Fruit fly (Drosophila melanogaster) whole organism, wandering third instar larva: ENCODE results near the gene Dif.

Source experiments
- Abd-B ChIP-seq: fragments of >200 bp; optimal IDR thresholded peaks from 2 replicates; lab custom pipeline; 2017; ENCODE audit warnings: missing biosample characterization, missing genetic modification characterization
- CrebA ChIP-seq: fragments of 200-800 bp; sonication (Bioruptor generic); optimal IDR thresholded peaks from 2 replicates; lab custom pipeline; 2016; ENCODE audit warnings: missing biosample characterization, mild to moderate bottlenecking, missing genetic modification characterization, borderline replicate concordance
- Dfd ChIP-seq: fragments of >200 bp; optimal IDR thresholded peaks from 2 replicates; lab custom pipeline; 2017; ENCODE audit warnings: missing biosample characterization, missing genetic modification characterization
- Dif ChIP-seq: fragments of 200-275, 200-300 bp; sonication (Bioruptor generic); optimal IDR thresholded peaks from 2 replicates; lab custom pipeline; 2018; ENCODE audit warnings: missing biosample characterization, missing genetic modification characterization; ENCODE audit not compliant: partially characterized antibody
- HLH106 ChIP-seq: fragments of 200-800 bp; optimal IDR thresholded peaks from 3 replicates; lab custom pipeline; 2019; ENCODE audit warnings: missing biosample characterization, mild to moderate bottlenecking, missing genetic modification characterization, moderate library complexity
- Hnf4 ChIP-seq: fragments of 200-800 bp; sonication (Bioruptor generic); optimal IDR thresholded peaks from 2 replicates; lab custom pipeline; 2016; ENCODE audit warnings: missing biosample characterization, mild to moderate bottlenecking, missing genetic modification characterization
- Hr78 ChIP-seq: fragments of >200 bp; optimal IDR thresholded peaks from 2 replicates; lab custom pipeline; 2017; ENCODE audit warnings: missing biosample characterization, missing genetic modification characterization
- Jra ChIP-seq: sonication (Bioruptor generic); optimal IDR thresholded peaks from 2 replicates; lab custom pipeline; 2016; ENCODE audit warnings: missing biosample characterization, missing genetic modification characterization
- Mio ChIP-seq: sonication (Bioruptor generic); optimal IDR thresholded peaks from 2 replicates; lab custom pipeline; 2016; ENCODE audit warnings: missing biosample characterization, missing genetic modification characterization
- Myc ChIP-seq: fragments of >200 bp; optimal IDR thresholded peaks from 2 replicates; lab custom pipeline; 2017
- N ChIP-seq: fragments of >200 bp; optimal IDR thresholded peaks from 2 replicates; lab custom pipeline; 2018; ENCODE audit warnings: missing biosample characterization, missing external identifiers, missing genetic modification characterization
- OdsH ChIP-seq: fragments of 200-800 bp; sonication (Bioruptor generic); optimal IDR thresholded peaks from 2 replicates; lab custom pipeline; 2016; ENCODE audit warnings: missing biosample characterization, mild to moderate bottlenecking, missing genetic modification characterization
- Rel ChIP-seq, 2 experiments: fragments of 200-800 bp; sonication (Bioruptor generic) in 1 of 2; optimal IDR thresholded peaks; 2 replicates in 1 of 2; 3 replicates in 1 of 2; lab custom pipeline; 2016 to 2019; ENCODE audit warnings: mild to moderate bottlenecking in 2 of 2, missing biosample characterization in 2 of 2, missing genetic modification characterization in 2 of 2, moderate library complexity in 1 of 2
- Sp1 ChIP-seq: fragments of 200-800 bp; sonication (Bioruptor generic); optimal IDR thresholded peaks from 3 replicates; lab custom pipeline; 2019; ENCODE audit warnings: missing biosample characterization, mild to moderate bottlenecking, missing genetic modification characterization, moderate library complexity
- Vsx2 ChIP-seq: fragments of 200-300, 225-300 bp; sonication (Bioruptor generic); optimal IDR thresholded peaks from 2 replicates; lab custom pipeline; 2018; ENCODE audit warnings: missing biosample characterization, missing genetic modification characterization; ENCODE audit not compliant: partially characterized antibody
- br ChIP-seq: fragments of 200-800 bp; sonication (Bioruptor generic); optimal IDR thresholded peaks from 2 replicates; lab custom pipeline; 2016; ENCODE audit warnings: missing biosample characterization, missing genetic modification characterization
- dl ChIP-seq, 2 experiments: fragments of 175-275, 200-275 bp in 1 of 2; fragments of 200-275 bp in 1 of 2; sonication (Bioruptor generic); optimal IDR thresholded peaks; lab custom pipeline; 2018; ENCODE audit warnings: mild to moderate bottlenecking in 2 of 2, missing biosample characterization in 2 of 2, missing genetic modification characterization in 2 of 2, moderate library complexity in 2 of 2; ENCODE audit not compliant: partially characterized antibody in 2 of 2, insufficient read depth in 1 of 2
- dmrt93B ChIP-seq: fragments of 200-800 bp; sonication (Bioruptor generic); optimal IDR thresholded peaks from 2 replicates; lab custom pipeline; 2018; ENCODE audit warnings: missing biosample characterization, mild to moderate bottlenecking, missing genetic modification characterization
- dsf ChIP-seq: sonication (Bioruptor generic); optimal IDR thresholded peaks from 2 replicates; lab custom pipeline; 2016; ENCODE audit warnings: missing biosample characterization, missing genetic modification characterization, borderline replicate concordance
- ey ChIP-seq: fragments of 200-800 bp; sonication (Bioruptor generic); optimal IDR thresholded peaks from 2 replicates; lab custom pipeline; 2016; ENCODE audit warnings: missing biosample characterization, missing genetic modification characterization
- foxo ChIP-seq, 2 experiments: fragments of 200-800 bp; sonication (Bioruptor generic); optimal IDR thresholded peaks; 2 replicates in 1 of 2; 3 replicates in 1 of 2; lab custom pipeline; 2016 to 2017; ENCODE audit warnings: missing biosample characterization in 2 of 2, missing genetic modification characterization in 2 of 2
- fru ChIP-seq: fragments of 200-800 bp; sonication (Bioruptor generic); optimal IDR thresholded peaks from 3 replicates; lab custom pipeline; 2016; ENCODE audit warnings: missing biosample characterization, mild to moderate bottlenecking, missing genetic modification characterization
- h ChIP-seq: fragments of 200-800 bp; sonication (Bioruptor generic); optimal IDR thresholded peaks from 3 replicates; lab custom pipeline; 2016; ENCODE audit warnings: missing biosample characterization, mild to moderate bottlenecking, missing genetic modification characterization
- lola ChIP-seq: fragments of >200 bp; optimal IDR thresholded peaks from 2 replicates; lab custom pipeline; 2017; ENCODE audit warnings: missing biosample characterization, missing genetic modification characterization
- pan ChIP-seq: fragments of >200 bp; optimal IDR thresholded peaks from 2 replicates; lab custom pipeline; 2017
- psq ChIP-seq: fragments of 200-800 bp; sonication (Bioruptor generic); optimal IDR thresholded peaks from 3 replicates; lab custom pipeline; 2017; ENCODE audit warnings: missing biosample characterization, mild to moderate bottlenecking, missing genetic modification characterization, moderate library complexity
- rgr ChIP-seq: fragments of 200-800 bp; sonication (Bioruptor generic); optimal IDR thresholded peaks from 3 replicates; lab custom pipeline; 2016; ENCODE audit warnings: missing biosample characterization, mild to moderate bottlenecking, missing genetic modification characterization
- sage ChIP-seq: fragments of 200-800 bp; sonication (Bioruptor generic); optimal IDR thresholded peaks from 2 replicates; lab custom pipeline; 2016; ENCODE audit warnings: missing biosample characterization, mild to moderate bottlenecking, missing genetic modification characterization
- sv ChIP-seq: fragments of 200-800 bp; sonication (Bioruptor generic); optimal IDR thresholded peaks from 3 replicates; lab custom pipeline; 2016; ENCODE audit warnings: missing biosample characterization, missing genetic modification characterization
- tai ChIP-seq: sonication (Bioruptor generic); optimal IDR thresholded peaks from 2 replicates; lab custom pipeline; 2016; ENCODE audit warnings: missing biosample characterization, missing genetic modification characterization
- usp ChIP-seq: fragments of >200 bp; optimal IDR thresholded peaks from 2 replicates; lab custom pipeline; 2017; ENCODE audit warnings: missing biosample characterization, missing genetic modification characterization
- woc ChIP-seq: sonication (Bioruptor generic); optimal IDR thresholded peaks from 2 replicates; lab custom pipeline; 2016; ENCODE audit warnings: missing biosample characterization, mild to moderate bottlenecking, missing genetic modification characterization

Dif gene

dm6 chr2L:17425412-17425811 is 7.5 kb downstream of the Dif start:
- no peak for TF ChIP-seq Sp1 (GFP tag; lab: Kevin White, UChicago)
- TF ChIP-seq Abd-B (GFP tag; lab: Kevin White, UChicago) = no peak
- TF ChIP-seq CrebA (GFP tag; lab: Kevin White, UChicago) = no peak
- TF ChIP-seq Rel (GFP tag; optimal IDR thresholded peaks at IDR 0.05; lab: Kevin White, UChicago) = no peak
- TF ChIP-seq Rel (tag; optimal IDR thresholded peaks at IDR 0.05; lab: Kevin White, UChicago) = peak; percentile 84
- no peak for TF ChIP-seq Vsx2 (GFP tag; lab: Kevin White, UChicago)
- TF ChIP-seq tai (GFP tag; lab: Kevin White, UChicago) = no peak

dm6 chr2L:17425005-17425404 is 8.0 kb downstream of the Dif start:
- TF ChIP-seq sage (GFP tag; lab: Kevin White, UChicago) = no peak
- no peak for TF ChIP-seq usp (GFP tag; lab: Kevin White, UChicago)
- no peak for TF ChIP-seq Abd-B (GFP tag; lab: Kevin White, UChicago)
- TF ChIP-seq br (GFP tag; lab: Kevin White, UChicago) = no peak
- no peak for TF ChIP-seq HLH106 (tag; lab: Kevin White, UChicago)
- TF ChIP-seq lola (GFP tag; lab: Kevin White, UChicago) = no peak
- no peak for TF ChIP-seq Sp1 (GFP tag; lab: Kevin White, UChicago)
- no peak for TF ChIP-seq Hr78
- TF ChIP-seq Dif (GFP tag; lab: Kevin White, UChicago) = no peak
- no peak for TF ChIP-seq foxo (GFP tag; optimal IDR thresholded peaks at IDR 0.05; lab: Kevin White, UChicago)

- no peak for TF ChIP-seq woc
- no peak for TF ChIP-seq Abd-B (GFP tag; lab: Kevin White, UChicago)
- no peak for TF ChIP-seq ey (GFP tag; lab: Kevin White, UChicago)
- no peak for TF ChIP-seq Sp1 (GFP tag; lab: Kevin White, UChicago)
Measured at dm6 chr2L:17422089-17422488, 10.9 kb downstream of the Dif start.

dm6 chr2L:17421366-17421765 is 11.6 kb downstream of the Dif start:
- no peak for TF ChIP-seq Dfd
- peak; percentile 36 for TF ChIP-seq dmrt93B (GFP tag; lab: Kevin White, UChicago)
- TF ChIP-seq psq (GFP tag; lab: Kevin White, UChicago) = peak; percentile 62
- peak; percentile 65 for TF ChIP-seq HLH106 (tag; lab: Kevin White, UChicago)
- TF ChIP-seq dsf (GFP tag; lab: Kevin White, UChicago) = no peak
- TF ChIP-seq foxo (GFP tag; optimal IDR thresholded peaks at IDR 0.05; lab: Kevin White, UChicago) = peak in 1 of 2 experiments; percentile 18
- peak; percentile 47 for TF ChIP-seq fru (GFP tag; lab: Kevin White, UChicago)
- TF ChIP-seq OdsH (GFP tag; lab: Kevin White, UChicago) = peak; percentile 4
- no peak for TF ChIP-seq usp (GFP tag; lab: Kevin White, UChicago)
- TF ChIP-seq rgr (GFP tag; lab: Kevin White, UChicago) = peak; percentile 35
- TF ChIP-seq, all 38 proteins: peak for 7

dm6 chr2L:17420419-17420818 is 12.5 kb downstream of the Dif start:
- TF ChIP-seq Rel (GFP tag; optimal IDR thresholded peaks at IDR 0.05; lab: Kevin White, UChicago) = no peak
- peak; percentile 98 for TF ChIP-seq Rel (tag; optimal IDR thresholded peaks at IDR 0.05; lab: Kevin White, UChicago)
- TF ChIP-seq dsf (GFP tag; lab: Kevin White, UChicago) = no peak
- TF ChIP-seq Jra (GFP tag; lab: Kevin White, UChicago) = no peak
- no peak for TF ChIP-seq tai (GFP tag; lab: Kevin White, UChicago)
- TF ChIP-seq Dfd = no peak

- TF ChIP-seq foxo (GFP tag; optimal IDR thresholded peaks at IDR 0.05; lab: Kevin White, UChicago) (no peak), ey (GFP tag; lab: Kevin White, UChicago) (no peak), woc (no peak), dmrt93B (GFP tag; lab: Kevin White, UChicago) (no peak), dl (GFP tag; optimal IDR thresholded peaks at IDR 0.05; lab: Kevin White, UChicago; ENCODE audit: insufficient read depth in 1 of 2, partially characterized antibody in 2 of 2) (no peak)
Measured at dm6 chr2L:17412533-17412932, 20.4 kb downstream of the Dif start, which contains the start of gene Rsph9. Gene Rsph9 (minus strand): TSS chr2L:17412633.

- TF ChIP-seq OdsH (GFP tag; lab: Kevin White, UChicago) (peak; percentile 69), Hnf4 (GFP tag; lab: Kevin White, UChicago) (peak; percentile 81), Myc (peak; percentile 89), sv (GFP tag; lab: Kevin White, UChicago) (peak; percentile 86), Sp1 (GFP tag; lab: Kevin White, UChicago) (no peak), woc (peak; percentile 83), psq (GFP tag; lab: Kevin White, UChicago) (peak; percentile 79), CrebA (GFP tag; lab: Kevin White, UChicago) (no peak), usp (GFP tag; lab: Kevin White, UChicago) (no peak), Dif (GFP tag; lab: Kevin White, UChicago) (peak; percentile 6), h (peak; percentile 83), N (no peak), HLH106 (tag; lab: Kevin White, UChicago) (peak; percentile 81), br (GFP tag; lab: Kevin White, UChicago) (peak; percentile 79), pan (lab: Kevin White, UChicago) (no peak), sage (GFP tag; lab: Kevin White, UChicago) (no peak), Rel (GFP tag; optimal IDR thresholded peaks at IDR 0.05; lab: Kevin White, UChicago) (no peak), Rel (tag; optimal IDR thresholded peaks at IDR 0.05; lab: Kevin White, UChicago) (peak; percentile 78), Hr78 (no peak), dl (GFP tag; optimal IDR thresholded peaks at IDR 0.05; lab: Kevin White, UChicago; ENCODE audit: insufficient read depth in 1 of 2, partially characterized antibody in 2 of 2) (no peak), fru (GFP tag; lab: Kevin White, UChicago) (peak; percentile 85), tai (GFP tag; lab: Kevin White, UChicago) (no peak), foxo (GFP tag; optimal IDR thresholded peaks at IDR 0.05; lab: Kevin White, UChicago) (peak in 1 of 2 experiments; percentile 85), Mio (GFP tag; lab: Kevin White, UChicago) (no peak), ey (GFP tag; lab: Kevin White, UChicago) (peak; percentile 69)
Measured at dm6 chr2L:17410358-17410757, 22.6 kb downstream of the Dif start, which contains the start of the genes Polr2J and CG15141. Gene Polr2J (minus strand): TSS chr2L:17410406. Gene CG15141 (plus strand): TSS chr2L:17410641.
